Fruit fly (Drosophila melanogaster) whole organism, embryonic: ENCODE results near the gene CG8097.

Experiments
- Atf3 ChIP-seq: fragments of 200-800 bp; sonication (Bioruptor generic); optimal IDR thresholded peaks from 3 replicates; lab custom pipeline; 2016; ENCODE audit warnings: missing biosample characterization, missing genetic modification characterization
- BEAF-32 ChIP-seq: fragments of 200-800 bp; sonication (Bioruptor generic); optimal IDR thresholded peaks from 3 replicates; lab custom pipeline; 2017; ENCODE audit warnings: missing biosample characterization, missing genetic modification characterization, mild to moderate bottlenecking, moderate library complexity, missing genetic modification reagents
- BtbVII ChIP-seq: fragments of 200-800 bp; sonication (Bioruptor generic); optimal IDR thresholded peaks from 3 replicates; lab custom pipeline; 2017; ENCODE audit warnings: missing biosample characterization, mild to moderate bottlenecking, missing genetic modification characterization
- CG1024 ChIP-seq: fragments of 200-800 bp; sonication (Bioruptor generic); IDR thresholded peaks from 2 replicates; pipeline ENCODE4 v1.3.6; 2022; ENCODE audit warnings: missing biosample characterization, missing genetic modification characterization
- CG10462 ChIP-seq: fragments of 200-800 bp; sonication (Bioruptor generic); optimal IDR thresholded peaks from 2 replicates; lab custom pipeline; 2016; ENCODE audit warnings: missing biosample characterization, missing genetic modification characterization
- CG13123 ChIP-seq: fragments of 200-800 bp; sonication (Bioruptor generic); optimal IDR thresholded peaks from 2 replicates; lab custom pipeline; 2016; ENCODE audit warnings: missing biosample characterization, missing genetic modification characterization
- CG15696 ChIP-seq: fragments of 200-800 bp; sonication (Bioruptor generic); optimal IDR thresholded peaks from 2 replicates; lab custom pipeline; 2019; ENCODE audit warnings: missing biosample characterization, mild to moderate bottlenecking, missing genetic modification characterization, moderate library complexity
- CG31224 ChIP-seq: fragments of 200-800 bp; sonication (Bioruptor generic); IDR thresholded peaks from 2 replicates; pipeline ENCODE4 v1.3.6; 2022; ENCODE audit warnings: missing biosample characterization, missing genetic modification characterization
- CG31365 ChIP-seq: fragments of 200-800 bp; sonication (Bioruptor generic); optimal IDR thresholded peaks from 2 replicates; lab custom pipeline; 2018; ENCODE audit warnings: missing biosample characterization, mild to moderate bottlenecking, missing genetic modification characterization
- CG32532 ChIP-seq: fragments of 200-800 bp; sonication (Bioruptor generic); IDR thresholded peaks from 2 replicates; pipeline ENCODE4 v1.3.6; 2022; ENCODE audit warnings: missing biosample characterization, missing genetic modification characterization
- CG4360 ChIP-seq: fragments of 200-800 bp; sonication (Bioruptor generic); IDR thresholded peaks from 2 replicates; pipeline ENCODE4 v1.3.6; 2022; ENCODE audit warnings: missing biosample characterization, missing genetic modification characterization
- CG8944 ChIP-seq: fragments of 200-800 bp; sonication (Bioruptor generic); optimal IDR thresholded peaks from 3 replicates; lab custom pipeline; 2016; ENCODE audit warnings: missing biosample characterization, missing genetic modification characterization
- CG9215 ChIP-seq: fragments of 200-800 bp; sonication (Bioruptor generic); IDR thresholded peaks from 2 replicates; pipeline ENCODE4 v1.3.6; 2022; ENCODE audit warnings: missing biosample characterization, missing genetic modification characterization
- CG9437 ChIP-seq: fragments of 200-800 bp; sonication (Bioruptor generic); optimal IDR thresholded peaks from 2 replicates; lab custom pipeline; 2018; ENCODE audit warnings: missing biosample characterization, mild to moderate bottlenecking, missing genetic modification characterization
- Camta ChIP-seq: fragments of 200-800 bp; sonication (Bioruptor generic); optimal IDR thresholded peaks from 2 replicates; lab custom pipeline; 2016; ENCODE audit warnings: missing biosample characterization, missing genetic modification characterization
- Deaf1 ChIP-seq: fragments of 200-800 bp; optimal IDR thresholded peaks from 3 replicates; lab custom pipeline; 2019; ENCODE audit warnings: missing biosample characterization, mild to moderate bottlenecking, missing genetic modification characterization, moderate library complexity
- Elba2 ChIP-seq: fragments of 200-800 bp; sonication (Bioruptor generic); optimal IDR thresholded peaks from 3 replicates; lab custom pipeline; 2016; ENCODE audit warnings: missing biosample characterization, missing genetic modification characterization
- Fer3 ChIP-seq: fragments of 200-800 bp; sonication (Bioruptor generic); optimal IDR thresholded peaks from 2 replicates; lab custom pipeline; 2018; ENCODE audit warnings: missing biosample characterization, mild to moderate bottlenecking, missing genetic modification characterization, moderate library complexity
- Gsc ChIP-seq: fragments of 200-800 bp; sonication (Bioruptor generic); IDR thresholded peaks from 2 replicates; pipeline ENCODE4 v1.3.6; 2022; ENCODE audit warnings: missing biosample characterization, missing genetic modification characterization
- Max ChIP-seq: fragments of 200-800 bp; sonication (Bioruptor generic); optimal IDR thresholded peaks from 2 replicates; lab custom pipeline; 2016; ENCODE audit warnings: missing biosample characterization, mild to moderate bottlenecking, missing genetic modification characterization
- Neu2 ChIP-seq: fragments of 200-800 bp; sonication (Bioruptor generic); optimal IDR thresholded peaks from 3 replicates; lab custom pipeline; 2016; ENCODE audit warnings: missing biosample characterization, missing genetic modification characterization, borderline replicate concordance
- Nf-YA ChIP-seq: fragments of 200-800 bp; sonication (Bioruptor generic); IDR thresholded peaks from 2 replicates; pipeline ENCODE4 v1.3.6; 2022; ENCODE audit warnings: missing biosample characterization, missing genetic modification characterization
- Nf-YB ChIP-seq: fragments of 200-800 bp; sonication (Bioruptor generic); optimal IDR thresholded peaks from 3 replicates; lab custom pipeline; 2019; ENCODE audit warnings: missing biosample characterization, mild to moderate bottlenecking, missing genetic modification characterization, moderate library complexity
- PHDP ChIP-seq: fragments of 200-800 bp; sonication (Bioruptor generic); optimal IDR thresholded peaks from 3 replicates; lab custom pipeline; 2018; ENCODE audit warnings: missing biosample characterization, mild to moderate bottlenecking, missing genetic modification characterization, moderate library complexity
- Pdp1 ChIP-seq, 2 experiments: fragments of 200-800 bp; sonication (Bioruptor generic); optimal IDR thresholded peaks; 3 replicates each; lab custom pipeline; 2016; ENCODE audit warnings: missing biosample characterization in 2 of 2, missing genetic modification characterization in 2 of 2, mild to moderate bottlenecking in 1 of 2, moderate library complexity in 1 of 2
- Poxn ChIP-seq: fragments of 200-800 bp; sonication (Bioruptor generic); IDR thresholded peaks from 2 replicates; pipeline ENCODE4 v1.3.6; 2022; ENCODE audit warnings: missing biosample characterization, missing genetic modification characterization
- Scr ChIP-seq: fragments of 200-800 bp; sonication (Bioruptor generic); IDR thresholded peaks from 2 replicates; pipeline ENCODE4 v1.3.6; 2022; ENCODE audit warnings: missing biosample characterization, missing genetic modification characterization; ENCODE audit not compliant: partially characterized antibody
- Taf1 ChIP-seq: fragments of 200-800 bp; sonication (Bioruptor generic); IDR thresholded peaks from 2 replicates; pipeline ENCODE4 v1.3.6; 2022; ENCODE audit warnings: missing biosample characterization, missing genetic modification characterization
- Xrp1 ChIP-seq: fragments of 200-800 bp; sonication (Bioruptor generic); IDR thresholded peaks from 2 replicates; pipeline ENCODE4 v1.3.6; 2022; ENCODE audit warnings: missing biosample characterization, missing genetic modification characterization
- YL-1 ChIP-seq: fragments of 200-800 bp; sonication (Bioruptor generic); optimal IDR thresholded peaks from 3 replicates; lab custom pipeline; 2017; ENCODE audit warnings: missing biosample characterization, mild to moderate bottlenecking, missing genetic modification characterization
- az2 ChIP-seq: fragments of 200-800 bp; sonication (Bioruptor generic); optimal IDR thresholded peaks from 3 replicates; lab custom pipeline; 2016; ENCODE audit warnings: missing biosample characterization, missing genetic modification characterization
- chinmo ChIP-seq: fragments of 200-800 bp; sonication (Bioruptor generic); IDR thresholded peaks from 4 replicates; pipeline ENCODE4 v1.3.6; 2022; ENCODE audit warnings: missing biosample characterization, missing genetic modification characterization; ENCODE audit not compliant: partially characterized antibody
- dati ChIP-seq: fragments of 200-800 bp; sonication (Bioruptor generic); IDR thresholded peaks from 2 replicates; pipeline ENCODE4 v1.3.6; 2022; ENCODE audit warnings: missing biosample characterization, missing genetic modification characterization
- dysf ChIP-seq: fragments of 200-800 bp; sonication (Bioruptor generic); IDR thresholded peaks from 3 replicates; pipeline ENCODE4 v1.3.6; 2022; ENCODE audit warnings: missing biosample characterization, missing genetic modification characterization
- fd3F ChIP-seq: fragments of 200-800 bp; sonication (Bioruptor generic); optimal IDR thresholded peaks from 2 replicates; lab custom pipeline; 2018; ENCODE audit warnings: missing biosample characterization, mild to moderate bottlenecking, missing genetic modification characterization, moderate library complexity
- ftz-f1 ChIP-seq: fragments of 200-800 bp; sonication (Bioruptor generic); optimal IDR thresholded peaks from 2 replicates; lab custom pipeline; 2016; ENCODE audit warnings: missing biosample characterization, missing genetic modification characterization
- gt ChIP-seq: fragments of 200-800 bp; sonication (Bioruptor generic); IDR thresholded peaks from 2 replicates; pipeline ENCODE4 v1.3.6; 2022; ENCODE audit warnings: missing biosample characterization, missing genetic modification characterization
- ind ChIP-seq: fragments of 200-800 bp; sonication (Bioruptor generic); optimal IDR thresholded peaks from 3 replicates; lab custom pipeline; 2016; ENCODE audit warnings: missing biosample characterization, missing genetic modification characterization
- klu ChIP-seq: fragments of 200-800 bp; sonication (Bioruptor generic); IDR thresholded peaks from 2 replicates; pipeline ENCODE4 v1.3.6; 2022; ENCODE audit warnings: missing biosample characterization, missing genetic modification characterization
- lbe ChIP-seq: fragments of 200-800 bp; sonication (Bioruptor generic); optimal IDR thresholded peaks from 2 replicates; lab custom pipeline; 2016; ENCODE audit warnings: missing biosample characterization, mild to moderate bottlenecking, missing genetic modification characterization
- luna ChIP-seq: fragments of 200-800 bp; sonication (Bioruptor generic); optimal IDR thresholded peaks from 2 replicates; lab custom pipeline; 2016; ENCODE audit warnings: missing biosample characterization, missing genetic modification characterization
- mirr ChIP-seq: fragments of 200-800 bp; sonication (Bioruptor generic); optimal IDR thresholded peaks from 3 replicates; lab custom pipeline; 2018; ENCODE audit warnings: missing biosample characterization, mild to moderate bottlenecking, missing genetic modification characterization
- mld ChIP-seq: fragments of 200-800 bp; sonication (Bioruptor generic); IDR thresholded peaks from 3 replicates; pipeline ENCODE4 v1.3.6; 2022; ENCODE audit warnings: missing biosample characterization, missing genetic modification characterization; ENCODE audit not compliant: partially characterized antibody
- pb ChIP-seq: fragments of 200-800 bp; sonication (Bioruptor generic); optimal IDR thresholded peaks from 3 replicates; lab custom pipeline; 2016; ENCODE audit warnings: missing biosample characterization, missing genetic modification characterization
- ro ChIP-seq: fragments of 200-800 bp; sonication (Bioruptor generic); IDR thresholded peaks from 2 replicates; pipeline ENCODE4 v1.3.6; 2022; ENCODE audit warnings: missing biosample characterization, missing genetic modification characterization
- run ChIP-seq: fragments of 200-800 bp; sonication (Bioruptor generic); optimal IDR thresholded peaks from 3 replicates; lab custom pipeline; 2018; ENCODE audit warnings: missing biosample characterization, mild to moderate bottlenecking, missing genetic modification characterization
- sd ChIP-seq: fragments of 200-800 bp; sonication (Bioruptor generic); optimal IDR thresholded peaks from 3 replicates; lab custom pipeline; 2018; ENCODE audit warnings: missing biosample characterization, mild to moderate bottlenecking, missing genetic modification characterization, moderate library complexity
- so ChIP-seq: fragments of 200-800 bp; sonication (Bioruptor generic); IDR thresholded peaks from 3 replicates; pipeline ENCODE4 v1.3.6; 2022; ENCODE audit warnings: missing biosample characterization, missing genetic modification characterization
- tll ChIP-seq, 2 experiments: fragments of 200-800 bp in 1 of 2; fragments of >200 bp in 1 of 2; sonication (Bioruptor generic) in 1 of 2; optimal IDR thresholded peaks; 2 replicates each; lab custom pipeline; 2017 to 2019; ENCODE audit warnings: missing biosample characterization in 2 of 2, missing genetic modification characterization in 2 of 2, mild to moderate bottlenecking in 1 of 2, moderate library complexity in 1 of 2
- zfh2 ChIP-seq: fragments of 200-800 bp; sonication (Bioruptor generic); optimal IDR thresholded peaks from 2 replicates; lab custom pipeline; 2016; ENCODE audit warnings: missing biosample characterization, missing genetic modification characterization

CG8097 gene

DNA sequence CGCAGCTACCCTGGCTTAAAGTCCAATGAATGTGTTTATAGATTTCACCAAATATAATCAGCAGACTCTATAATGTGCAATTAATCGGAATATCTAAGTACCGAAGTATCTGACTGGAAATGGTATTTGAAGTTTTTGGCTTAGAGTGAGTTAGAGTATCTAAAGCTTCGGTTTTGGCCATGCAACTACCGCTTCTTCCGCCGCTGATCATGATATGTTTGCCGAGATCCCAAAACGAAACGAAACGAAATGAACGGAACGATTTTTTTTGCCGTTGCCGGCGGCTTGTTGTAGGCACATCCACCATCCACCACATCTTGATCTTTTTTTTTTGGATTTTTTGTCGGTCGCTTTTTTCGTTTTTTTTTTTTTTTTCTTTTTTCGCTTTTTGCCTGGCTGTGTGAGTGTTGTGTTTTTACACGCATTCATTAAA lies 40.0 kb downstream of the CG8097 start (continued):
- TF ChIP-seq chinmo (GFP tag; lab: Robert Waterston, UW) = 0 out of 4 replicates have a peak, but pooled peaks have one; percentile 57
- TF ChIP-seq run = peak; percentile 22
- TF ChIP-seq ftz-f1 (GFP tag; lab: Kevin White, UChicago) = no peak
- TF ChIP-seq fd3F (GFP tag; lab: Kevin White, UChicago) = peak; percentile 68
- TF ChIP-seq Camta (GFP tag; lab: Kevin White, UChicago) = peak; percentile 49
- no peak for TF ChIP-seq tll (GFP tag; optimal IDR thresholded peaks at IDR 0.05; lab: Kevin White, UChicago)
- peak; percentile 46 for TF ChIP-seq CG31365 (tag; lab: Kevin White, UChicago)
- peak; percentile 30 for TF ChIP-seq sd (tag; lab: Kevin White, UChicago)
- peak; percentile 64 for TF ChIP-seq klu (GFP tag; lab: Robert Waterston, UW)
- TF ChIP-seq YL-1 (GFP tag; lab: Kevin White, UChicago) = no peak
- peak; percentile 59 for TF ChIP-seq Poxn (GFP tag; lab: Robert Waterston, UW)
- peak; percentile 61 for TF ChIP-seq Deaf1 (tag; lab: Kevin White, UChicago)
- TF ChIP-seq CG15696 = no peak
- no peak for TF ChIP-seq mld (GFP tag; lab: Robert Waterston, UW)
- TF ChIP-seq Max (GFP tag; lab: Kevin White, UChicago) = no peak
- 0 out of 2 replicates have a peak, but pooled peaks have one; percentile 48 for TF ChIP-seq ro
- TF ChIP-seq CG31224 (GFP tag; lab: Robert Waterston, UW) = peak; percentile 77
- TF ChIP-seq PHDP (tag; lab: Kevin White, UChicago) = peak; percentile 70
- peak; percentile 42; the same call in 1 of the 2 replicates for TF ChIP-seq Gsc (GFP tag; lab: Robert Waterston, UW)
- TF ChIP-seq CG10462 (GFP tag; lab: Kevin White, UChicago) = peak; percentile 39
- peak; percentile 79 for TF ChIP-seq ind
- no peak for TF ChIP-seq Neu2 (GFP tag; lab: Kevin White, UChicago)
- peak; percentile 93 for TF ChIP-seq dysf
- peak; percentile 89 for TF ChIP-seq CG32532 (GFP tag; lab: Robert Waterston, UW)
- TF ChIP-seq Elba2 = no peak
- peak; percentile 70 for TF ChIP-seq lbe (GFP tag; lab: Kevin White, UChicago)
- TF ChIP-seq Xrp1 = peak; percentile 85
- TF ChIP-seq Nf-YB (GFP tag; lab: Kevin White, UChicago) = peak; percentile 24
- TF ChIP-seq luna (GFP tag; lab: Kevin White, UChicago) = peak; percentile 43
- TF ChIP-seq mirr (GFP tag; lab: Kevin White, UChicago) = peak; percentile 25
- TF ChIP-seq Pdp1 (GFP tag; optimal IDR thresholded peaks at IDR 0.05; lab: Kevin White, UChicago) = peak; percentile 73 to 88
- peak; percentile 74 for TF ChIP-seq CG9215 (GFP tag; lab: Robert Waterston, UW)
- TF ChIP-seq BEAF-32 = no peak
- peak; percentile 22 for TF ChIP-seq CG13123
- peak; percentile 40 for TF ChIP-seq Atf3
- TF ChIP-seq CG9437 (GFP tag; lab: Kevin White, UChicago) = peak; percentile 50
- TF ChIP-seq CG4360 (GFP tag; lab: Robert Waterston, UW) = peak; percentile 50; the same call in 1 of the 2 replicates
- TF ChIP-seq zfh2 (GFP tag; lab: Kevin White, UChicago) = peak; percentile 80
- TF ChIP-seq CG1024 = peak; percentile 85
- TF ChIP-seq CG8944 (GFP tag; lab: Kevin White, UChicago) = peak; percentile 72
- 0 out of 2 replicates have a peak, but pooled peaks have one; percentile 15 for TF ChIP-seq gt (GFP tag; lab: Robert Waterston, UW)
- TF ChIP-seq az2 (GFP tag; lab: Kevin White, UChicago) = peak; percentile 71
- TF ChIP-seq BtbVII (GFP tag; lab: Kevin White, UChicago) = peak; percentile 49
- no peak for TF ChIP-seq Scr (GFP tag; lab: Robert Waterston, UW)
- TF ChIP-seq Fer3 (tag; lab: Kevin White, UChicago) = peak; percentile 73
- peak; percentile 69 for TF ChIP-seq Taf1
- peak; percentile 73 for TF ChIP-seq Nf-YA
- peak; percentile 52; the same call in 1 of the 2 replicates for TF ChIP-seq dati
- TF ChIP-seq pb (GFP tag; lab: Kevin White, UChicago) = peak; percentile 64
- TF ChIP-seq so = peak; percentile 85
